Fruit fly (Drosophila melanogaster): ENCODE results near the gene EloA.

DNA sequence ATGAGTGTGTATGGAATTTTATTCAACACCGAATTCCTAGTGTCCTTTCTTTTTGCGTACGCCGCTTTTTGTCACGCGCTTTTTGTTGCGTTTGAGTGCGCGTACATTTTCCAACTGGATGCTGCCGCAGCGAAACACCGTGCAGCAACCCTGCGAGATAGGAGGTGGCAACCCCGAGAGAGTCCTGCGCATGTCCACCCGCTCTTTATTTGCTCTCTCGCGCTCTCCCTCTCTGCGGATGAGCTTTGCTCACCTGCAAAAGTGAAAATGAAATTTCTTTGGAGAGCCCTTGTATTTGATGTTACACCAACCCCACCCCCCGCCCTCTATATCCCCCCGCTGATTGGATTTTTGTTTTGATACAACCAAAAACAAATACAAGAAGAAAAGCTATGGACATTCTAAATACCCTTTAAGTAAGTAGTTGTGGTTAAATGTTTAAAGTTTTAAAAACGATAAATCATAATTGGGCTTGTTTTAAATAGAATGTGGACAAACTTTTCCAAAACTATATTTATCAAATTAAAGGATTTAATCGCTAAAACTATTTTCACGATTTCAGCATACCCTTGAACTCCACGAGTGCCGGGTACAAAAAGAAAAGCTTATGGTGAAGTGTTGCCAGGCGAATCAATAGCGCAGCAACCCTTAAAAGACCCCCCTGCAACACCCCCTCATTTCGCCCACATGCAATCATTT, 11.3 kb upstream of the EloA start:
- no peak for TF ChIP-seq ham (GFP tag; IDR thresholded peaks at IDR 0.05)
- TF ChIP-seq Chrac-16 (GFP tag; optimal IDR thresholded peaks at IDR 0.05), result peak; percentile 3
- no peak for TF ChIP-seq dmrt11E (tag; optimal IDR thresholded peaks at IDR 0.05)
- TF ChIP-seq disco-r (GFP tag; optimal IDR thresholded peaks at IDR 0.05), result no peak
- TF ChIP-seq Ptx1 (GFP tag; IDR thresholded peaks at IDR 0.05), result peak; percentile 78
- peak; percentile 77 for TF ChIP-seq Dbx (GFP tag; IDR thresholded peaks at IDR 0.05)
- 0 out of 3 replicates have a peak, but pooled peaks have one; percentile 10 for TF ChIP-seq CG11456 (GFP tag; IDR thresholded peaks at IDR 0.05)
- TF ChIP-seq CG11504 (tag; optimal IDR thresholded peaks at IDR 0.05), result peak; percentile 88
- no peak for TF ChIP-seq CG7987 (GFP tag; optimal IDR thresholded peaks at IDR 0.05)
